Fruit fly (Drosophila melanogaster) whole organism, embryonic: Measurements from ENCODE around the gene Snx21.

Source experiments
- BEAF-32 ChIP-seq: fragments of 200-800 bp; sonication (Bioruptor generic); optimal IDR thresholded peaks from 3 replicates; lab custom pipeline; 2017; ENCODE audit warnings: missing biosample characterization, missing genetic modification characterization, mild to moderate bottlenecking, moderate library complexity, missing genetic modification reagents
- Bteb2 ChIP-seq: fragments of 200-800 bp; sonication (Bioruptor generic); optimal IDR thresholded peaks from 2 replicates; lab custom pipeline; 2016; ENCODE audit warnings: missing biosample characterization, missing genetic modification characterization
- CG10209 ChIP-seq: fragments of 200-800 bp; sonication (Bioruptor generic); optimal IDR thresholded peaks from 3 replicates; lab custom pipeline; 2017; ENCODE audit warnings: missing biosample characterization, mild to moderate bottlenecking, missing genetic modification characterization, missing genetic modification reagents
- CG10274 ChIP-seq: fragments of 200-800 bp; sonication (Bioruptor generic); optimal IDR thresholded peaks from 3 replicates; lab custom pipeline; 2017; ENCODE audit warnings: missing biosample characterization, mild to moderate bottlenecking, missing genetic modification characterization
- CG10979 ChIP-seq: fragments of 200-800 bp; sonication (Bioruptor generic); optimal IDR thresholded peaks from 2 replicates; lab custom pipeline; 2018; ENCODE audit warnings: missing biosample characterization, mild to moderate bottlenecking, missing genetic modification characterization, moderate library complexity
- CG11504 ChIP-seq: fragments of 200-800 bp; sonication (Bioruptor generic); optimal IDR thresholded peaks from 3 replicates; lab custom pipeline; 2019; ENCODE audit warnings: missing biosample characterization, mild to moderate bottlenecking, missing genetic modification characterization, moderate library complexity
- CG12219 ChIP-seq: fragments of 200-800 bp; sonication (Bioruptor generic); optimal IDR thresholded peaks from 3 replicates; lab custom pipeline; 2018; ENCODE audit warnings: missing biosample characterization, mild to moderate bottlenecking, missing genetic modification characterization
- CG12299 ChIP-seq: fragments of 200-800 bp; sonication (Bioruptor generic); optimal IDR thresholded peaks from 2 replicates; lab custom pipeline; 2018; ENCODE audit warnings: missing biosample characterization, mild to moderate bottlenecking, missing genetic modification characterization
- CG12942 ChIP-seq: fragments of 200-800 bp; sonication (Bioruptor generic); optimal IDR thresholded peaks from 3 replicates; lab custom pipeline; 2016; ENCODE audit warnings: missing biosample characterization, missing genetic modification characterization
- CG13296 ChIP-seq: fragments of 200-800 bp; sonication (Bioruptor generic); optimal IDR thresholded peaks from 3 replicates; lab custom pipeline; 2018; ENCODE audit warnings: missing biosample characterization, mild to moderate bottlenecking, missing genetic modification characterization
- CG14014 ChIP-seq: fragments of 200-800 bp; sonication (Bioruptor generic); IDR thresholded peaks from 2 replicates; pipeline ENCODE4 v1.3.6; 2022; ENCODE audit warnings: missing biosample characterization, missing genetic modification characterization
- CG15269 ChIP-seq: fragments of 200-800 bp; sonication (Bioruptor generic); optimal IDR thresholded peaks from 2 replicates; lab custom pipeline; 2018; ENCODE audit warnings: missing biosample characterization, mild to moderate bottlenecking, missing genetic modification characterization, moderate library complexity
- CG15514 ChIP-seq: fragments of 200-800 bp; sonication (Bioruptor generic); optimal IDR thresholded peaks from 3 replicates; lab custom pipeline; 2017; ENCODE audit warnings: missing biosample characterization, missing genetic modification characterization, mild to moderate bottlenecking, moderate library complexity, missing genetic modification reagents
- CG1602 ChIP-seq: fragments of 200-800 bp; sonication (Bioruptor generic); optimal IDR thresholded peaks from 3 replicates; lab custom pipeline; 2016; ENCODE audit warnings: missing biosample characterization, missing genetic modification characterization
- CG16779 ChIP-seq: fragments of 200-800 bp; sonication (Bioruptor generic); IDR thresholded peaks from 2 replicates; pipeline ENCODE4 v1.3.6; 2022; ENCODE audit warnings: missing biosample characterization, missing genetic modification characterization
- CG17359 ChIP-seq: fragments of 200-800 bp; sonication (Bioruptor generic); optimal IDR thresholded peaks from 3 replicates; lab custom pipeline; 2018; ENCODE audit warnings: missing biosample characterization, mild to moderate bottlenecking, missing genetic modification characterization, moderate library complexity
- CG2129 ChIP-seq: fragments of 200-800 bp; sonication (Bioruptor generic); IDR thresholded peaks from 2 replicates; pipeline ENCODE4 v1.3.6; 2022; ENCODE audit warnings: missing biosample characterization, missing genetic modification characterization; ENCODE audit not compliant: partially characterized antibody
- CG2199 ChIP-seq: fragments of 200-800 bp; sonication (Bioruptor generic); IDR thresholded peaks from 3 replicates; pipeline ENCODE4 v1.3.6; 2022; ENCODE audit warnings: missing biosample characterization, missing genetic modification characterization
- CG2889 ChIP-seq: fragments of 200-800 bp; sonication (Bioruptor generic); IDR thresholded peaks from 3 replicates; pipeline ENCODE4 v1.3.6; 2022; ENCODE audit warnings: missing biosample characterization, missing genetic modification characterization
- CG32772 ChIP-seq: fragments of 200-800 bp; sonication (Bioruptor generic); IDR thresholded peaks from 2 replicates; pipeline ENCODE4 v1.3.6; 2022; ENCODE audit warnings: missing biosample characterization, missing genetic modification characterization
- CG3995 ChIP-seq: fragments of 200-800 bp; sonication (Bioruptor generic); optimal IDR thresholded peaks from 3 replicates; lab custom pipeline; 2016; ENCODE audit warnings: missing biosample characterization, missing genetic modification characterization
- CG5953 ChIP-seq: fragments of 200-800 bp; sonication (Bioruptor generic); IDR thresholded peaks from 2 replicates; pipeline ENCODE4 v1.3.6; 2022; ENCODE audit warnings: missing biosample characterization, missing genetic modification characterization
- CG6254 ChIP-seq: fragments of 200-800 bp; sonication (Bioruptor generic); optimal IDR thresholded peaks from 3 replicates; lab custom pipeline; 2017; ENCODE audit warnings: mild to moderate bottlenecking, missing biosample characterization, missing genetic modification reagents, missing genetic modification characterization
- CG7372 ChIP-seq: fragments of 200-800 bp; sonication (Bioruptor generic); IDR thresholded peaks from 2 replicates; pipeline ENCODE4 v1.3.6; 2022; ENCODE audit warnings: missing biosample characterization, missing genetic modification characterization
- CG8765 ChIP-seq: fragments of 200-800 bp; sonication (Bioruptor generic); IDR thresholded peaks from 2 replicates; pipeline ENCODE4 v1.3.6; 2022; ENCODE audit warnings: missing biosample characterization, missing genetic modification characterization
- CG8944 ChIP-seq: fragments of 200-800 bp; sonication (Bioruptor generic); optimal IDR thresholded peaks from 3 replicates; lab custom pipeline; 2016; ENCODE audit warnings: missing biosample characterization, missing genetic modification characterization
- Chrac-16 ChIP-seq: fragments of 200-800 bp; sonication (Bioruptor generic); optimal IDR thresholded peaks from 3 replicates; lab custom pipeline; 2016; ENCODE audit warnings: missing biosample characterization, missing genetic modification characterization
- Dek ChIP-seq: fragments of 200-800 bp; sonication (Bioruptor generic); optimal IDR thresholded peaks from 3 replicates; lab custom pipeline; 2019; ENCODE audit warnings: missing biosample characterization, mild to moderate bottlenecking, missing genetic modification characterization, moderate library complexity
- Dip3 ChIP-seq: fragments of 200-800 bp; sonication (Bioruptor generic); optimal IDR thresholded peaks from 3 replicates; lab custom pipeline; 2016; ENCODE audit warnings: missing biosample characterization, missing genetic modification characterization
- Dp ChIP-seq: fragments of 200-800 bp; sonication (Bioruptor generic); optimal IDR thresholded peaks from 2 replicates; lab custom pipeline; 2018; ENCODE audit warnings: missing biosample characterization, mild to moderate bottlenecking, missing genetic modification characterization, moderate library complexity
- HLH3B ChIP-seq: fragments of 200-800 bp; sonication (Bioruptor generic); IDR thresholded peaks from 2 replicates; pipeline ENCODE4 v1.3.6; 2022; ENCODE audit warnings: missing biosample characterization, missing genetic modification characterization
- HLH54F ChIP-seq: fragments of 200-800 bp; sonication (Bioruptor generic); optimal IDR thresholded peaks from 3 replicates; lab custom pipeline; 2016; ENCODE audit warnings: missing biosample characterization, missing genetic modification characterization
- Jarid2 ChIP-seq: fragments of 200-800 bp; sonication (Bioruptor generic); optimal IDR thresholded peaks from 3 replicates; lab custom pipeline; 2017; ENCODE audit warnings: mild to moderate bottlenecking, missing biosample characterization, missing genetic modification reagents, missing genetic modification characterization
- Lim3 ChIP-seq: fragments of 200-800 bp; sonication (Bioruptor generic); IDR thresholded peaks from 2 replicates; pipeline ENCODE4 v1.3.6; 2022; ENCODE audit warnings: missing biosample characterization, missing genetic modification characterization
- MESR4 ChIP-seq: fragments of 200-800 bp; sonication (Bioruptor generic); optimal IDR thresholded peaks from 2 replicates; lab custom pipeline; 2018; ENCODE audit warnings: missing biosample characterization, mild to moderate bottlenecking, missing genetic modification characterization, moderate library complexity
- Nf-YC ChIP-seq: fragments of 200-800 bp; optimal IDR thresholded peaks from 3 replicates; lab custom pipeline; 2019; ENCODE audit warnings: missing biosample characterization, mild to moderate bottlenecking, missing genetic modification characterization, moderate library complexity
- caup ChIP-seq: fragments of 200-800 bp; sonication (Bioruptor generic); optimal IDR thresholded peaks from 3 replicates; lab custom pipeline; 2017; ENCODE audit warnings: missing biosample characterization, mild to moderate bottlenecking, missing genetic modification characterization, moderate library complexity; ENCODE audit not compliant: severe bottlenecking
- chm ChIP-seq: fragments of 200-800 bp; sonication (Bioruptor generic); IDR thresholded peaks from 2 replicates; pipeline ENCODE4 v1.3.6; 2022; ENCODE audit warnings: missing biosample characterization, missing genetic modification characterization
- dan ChIP-seq: fragments of 200-800 bp; sonication (Bioruptor generic); IDR thresholded peaks from 2 replicates; pipeline ENCODE4 v1.3.6; 2022; ENCODE audit warnings: missing biosample characterization, missing genetic modification characterization
- esg ChIP-seq: fragments of 200-800 bp; sonication (Bioruptor generic); conservative IDR thresholded peaks from 2 replicates; pipeline ENCODE4 v1.3.6; 2022; ENCODE audit warnings: missing biosample characterization, missing genetic modification characterization
- eyg ChIP-seq: fragments of 200-800 bp; sonication (Bioruptor generic); optimal IDR thresholded peaks from 3 replicates; lab custom pipeline; 2016; ENCODE audit warnings: missing biosample characterization, missing genetic modification characterization
- grn ChIP-seq: fragments of 200-800 bp; sonication (Bioruptor generic); optimal IDR thresholded peaks from 3 replicates; lab custom pipeline; 2017; ENCODE audit warnings: missing biosample characterization, missing genetic modification characterization
- nmo ChIP-seq: fragments of 200-800 bp; sonication (Bioruptor generic); optimal IDR thresholded peaks from 2 replicates; lab custom pipeline; 2018; ENCODE audit warnings: missing biosample characterization, mild to moderate bottlenecking, missing genetic modification characterization, moderate library complexity
- onecut ChIP-seq: fragments of 200-800 bp; sonication (Bioruptor generic); IDR thresholded peaks from 2 replicates; pipeline ENCODE4 v1.3.6; 2022; ENCODE audit warnings: missing biosample characterization, missing genetic modification characterization
- pum ChIP-seq: fragments of 200-800 bp; sonication (Bioruptor generic); optimal IDR thresholded peaks from 2 replicates; lab custom pipeline; 2016; ENCODE audit warnings: missing biosample characterization, missing genetic modification characterization
- sqz ChIP-seq: fragments of 200-800 bp; sonication (Bioruptor generic); optimal IDR thresholded peaks from 3 replicates; lab custom pipeline; 2018; ENCODE audit warnings: missing biosample characterization, mild to moderate bottlenecking, missing genetic modification characterization
- stc ChIP-seq: fragments of 200-800 bp; sonication (Bioruptor generic); IDR thresholded peaks from 2 replicates; pipeline ENCODE4 v1.3.6; 2022; ENCODE audit warnings: missing biosample characterization, missing genetic modification characterization
- vfl ChIP-seq: fragments of 200-800 bp; sonication (Bioruptor generic); optimal IDR thresholded peaks from 2 replicates; lab custom pipeline; 2016; ENCODE audit warnings: missing biosample characterization, missing genetic modification characterization
- vnd ChIP-seq: fragments of 200-800 bp; sonication (Bioruptor generic); IDR thresholded peaks from 3 replicates; pipeline ENCODE4 v1.3.6; 2022; ENCODE audit warnings: missing biosample characterization, missing genetic modification characterization; ENCODE audit not compliant: partially characterized antibody
- wdn ChIP-seq: fragments of 200-800 bp; sonication (Bioruptor generic); IDR thresholded peaks from 2 replicates; pipeline ENCODE4 v1.3.6; 2022; ENCODE audit warnings: missing biosample characterization, missing genetic modification characterization

The Snx21 gene

dm6 chr2L:2750337-2751084, 15.0 kb downstream of the Snx21 start (continued):
- TF ChIP-seq CG15514 (peak; percentile 81), onecut (GFP tag; lab: Robert Waterston, UW) (peak; percentile 70), CG14014 (GFP tag; lab: Robert Waterston, UW) (no peak), CG17359 (tag; lab: Kevin White, UChicago) (peak; percentile 84), pum (peak; percentile 79), dan (GFP tag; lab: Robert Waterston, UW) (no peak), Dp (GFP tag; lab: Kevin White, UChicago) (peak; percentile 0), CG3995 (peak; percentile 59), CG10209 (peak; percentile 81), CG12219 (GFP tag; lab: Kevin White, UChicago) (peak; percentile 72), Jarid2 (peak; percentile 64), CG8944 (GFP tag; lab: Kevin White, UChicago) (peak; percentile 81), CG6254 (GFP tag; lab: Kevin White, UChicago) (peak; percentile 20), CG7372 (no peak), stc (no peak), nmo (peak; percentile 85), Lim3 (no peak), CG5953 (GFP tag; lab: Robert Waterston, UW) (no peak), CG2889 (no peak), CG12942 (GFP tag; lab: Kevin White, UChicago) (peak; percentile 48), CG13296 (GFP tag; lab: Kevin White, UChicago) (peak; percentile 86), CG11504 (tag; lab: Kevin White, UChicago) (peak; percentile 84), grn (GFP tag; lab: Kevin White, UChicago) (peak; percentile 78), BEAF-32 (no peak), vnd (GFP tag; lab: Robert Waterston, UW) (no peak), chm (no peak), CG2199 (GFP tag; lab: Robert Waterston, UW) (no peak), HLH3B (GFP tag; lab: Robert Waterston, UW) (no peak), CG2129 (no peak), CG10979 (tag; lab: Kevin White, UChicago) (peak; percentile 81), Dek (peak; percentile 88), esg (GFP tag; lab: Robert Waterston, UW) (no peak), wdn (GFP tag; lab: Robert Waterston, UW) (no peak), HLH54F (GFP tag; lab: Kevin White, UChicago) (peak; percentile 75), eyg (GFP tag; lab: Kevin White, UChicago) (no peak), Chrac-16 (GFP tag; lab: Kevin White, UChicago) (peak; percentile 70), CG1602 (GFP tag; lab: Kevin White, UChicago) (peak; percentile 64), caup (GFP tag; lab: Kevin White, UChicago) (peak; percentile 89), Bteb2 (GFP tag; lab: Kevin White, UChicago) (peak; percentile 73), vfl (GFP tag; lab: Kevin White, UChicago) (peak; percentile 57), CG10274 (GFP tag; lab: Kevin White, UChicago) (peak; percentile 99), CG16779 (GFP tag; lab: Robert Waterston, UW) (no peak), sqz (GFP tag; lab: Kevin White, UChicago) (peak; percentile 18), CG12299 (tag; lab: Kevin White, UChicago) (no peak), Nf-YC (peak; percentile 65), CG15269 (tag; lab: Kevin White, UChicago) (peak; percentile 89), MESR4 (peak; percentile 12), CG32772 (no peak), Dip3 (GFP tag; lab: Kevin White, UChicago) (peak; percentile 81), CG8765 (GFP tag; lab: Robert Waterston, UW) (no peak)
